Fruit fly (Drosophila melanogaster) whole organism, embryonic: ENCODE measurements around the gene Arp1.
A peak's percentile ranks its signal among the peaks of the same experiment; 100 is the strongest.

Experiments
- Abd-B ChIP-seq: fragments of 200-800 bp; sonication (Bioruptor generic); optimal IDR thresholded peaks from 2 replicates; lab custom pipeline; 2018; ENCODE audit warnings: missing biosample characterization, mild to moderate bottlenecking, missing genetic modification characterization, moderate library complexity
- CG2120 ChIP-seq: fragments of 200-800 bp; sonication (Bioruptor generic); optimal IDR thresholded peaks from 3 replicates; lab custom pipeline; 2016; ENCODE audit warnings: missing biosample characterization, missing genetic modification characterization
- CG2129 ChIP-seq: fragments of 200-800 bp; sonication (Bioruptor generic); IDR thresholded peaks from 2 replicates; pipeline ENCODE4 v1.3.6; 2022; ENCODE audit warnings: missing biosample characterization, missing genetic modification characterization; ENCODE audit not compliant: partially characterized antibody
- CG34376 ChIP-seq: fragments of 200-800 bp; sonication (Bioruptor generic); optimal IDR thresholded peaks from 2 replicates; lab custom pipeline; 2018; ENCODE audit warnings: missing biosample characterization, mild to moderate bottlenecking, missing genetic modification characterization
- Hsf ChIP-seq: fragments of 200-800 bp; sonication (Bioruptor generic); optimal IDR thresholded peaks from 3 replicates; lab custom pipeline; 2016; ENCODE audit warnings: missing biosample characterization, missing genetic modification characterization
- croc ChIP-seq: fragments of 200-800 bp; sonication (Bioruptor generic); conservative IDR thresholded peaks from 3 replicates; pipeline ENCODE4 v1.3.6; 2022; ENCODE audit warnings: missing biosample characterization, missing genetic modification characterization
- eyg ChIP-seq: fragments of 200-800 bp; sonication (Bioruptor generic); optimal IDR thresholded peaks from 3 replicates; lab custom pipeline; 2016; ENCODE audit warnings: missing biosample characterization, missing genetic modification characterization
- phol ChIP-seq: fragments of 200-800 bp; sonication (Bioruptor generic); optimal IDR thresholded peaks from 3 replicates; lab custom pipeline; 2018; ENCODE audit warnings: missing biosample characterization, mild to moderate bottlenecking, missing genetic modification characterization, moderate library complexity
- sens-2 ChIP-seq: fragments of 200-800 bp; sonication (Bioruptor generic); IDR thresholded peaks from 2 replicates; pipeline ENCODE4 v1.3.6; 2022; ENCODE audit warnings: missing biosample characterization, missing genetic modification characterization
- zf30C ChIP-seq: fragments of 200-800 bp; sonication (Bioruptor generic); optimal IDR thresholded peaks from 3 replicates; lab custom pipeline; 2018; ENCODE audit warnings: missing biosample characterization, mild to moderate bottlenecking, missing genetic modification characterization

DNA sequence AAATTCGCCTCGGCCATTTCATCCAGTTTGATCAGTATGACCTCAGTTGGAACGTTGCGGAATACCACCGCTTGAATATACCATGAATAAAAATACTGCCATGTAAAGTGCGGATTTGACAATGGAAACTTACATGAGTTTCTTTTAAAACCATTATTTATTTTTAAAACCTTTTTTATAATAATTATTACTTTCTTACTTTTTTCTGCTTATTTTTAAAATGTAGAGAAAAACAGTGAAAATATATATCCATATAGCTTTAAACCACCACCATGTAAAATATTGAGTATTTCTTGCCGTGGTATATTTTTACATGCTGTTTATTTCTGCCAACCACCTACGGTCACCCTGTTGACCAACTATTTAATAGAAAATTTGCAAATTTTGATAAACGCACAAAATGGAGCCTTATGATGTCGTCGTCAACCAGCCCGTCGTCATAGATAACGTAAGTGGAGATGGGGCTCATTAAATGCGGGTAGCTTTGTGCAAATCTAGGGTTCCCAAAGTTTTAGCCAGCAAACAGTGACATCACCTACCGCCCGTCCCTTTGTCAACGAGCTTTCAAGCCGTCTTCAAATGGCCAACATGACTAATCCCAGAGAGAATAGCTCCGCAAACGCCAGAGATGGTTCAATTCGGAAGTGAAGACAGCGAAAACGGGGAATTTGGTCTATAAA lies at the start of gene Arp1:
- TF ChIP-seq Abd-B (GFP tag; lab: Kevin White, UChicago) (peak; percentile 34), eyg (GFP tag; lab: Kevin White, UChicago) (no peak), Hsf (GFP tag; lab: Kevin White, UChicago) (no peak), CG2129 (no peak), CG34376 (GFP tag; lab: Kevin White, UChicago) (no peak), croc (no peak), CG2120 (no peak), zf30C (GFP tag; lab: Kevin White, UChicago) (no peak), sens-2 (GFP tag; lab: Robert Waterston, UW) (no peak), phol (peak; percentile 44)
